Fruit fly (Drosophila melanogaster) whole organism, wandering third instar larva: ENCODE measurements around the gene CG14506.

Experiments
- Abd-B ChIP-seq: fragments of >200 bp; optimal IDR thresholded peaks from 2 replicates; lab custom pipeline; 2017; ENCODE audit warnings: missing biosample characterization, missing genetic modification characterization
- CG32264 ChIP-seq: fragments of 200-800 bp; sonication (Bioruptor generic); optimal IDR thresholded peaks from 2 replicates; lab custom pipeline; 2016; ENCODE audit warnings: missing biosample characterization, missing genetic modification characterization
- CG9705 ChIP-seq: fragments of 200-800 bp; sonication (Bioruptor generic); optimal IDR thresholded peaks from 2 replicates; lab custom pipeline; 2018; ENCODE audit warnings: missing biosample characterization, mild to moderate bottlenecking, missing genetic modification characterization
- CrebA ChIP-seq: fragments of 200-800 bp; sonication (Bioruptor generic); optimal IDR thresholded peaks from 2 replicates; lab custom pipeline; 2016; ENCODE audit warnings: missing biosample characterization, mild to moderate bottlenecking, missing genetic modification characterization, borderline replicate concordance
- Dfd ChIP-seq: fragments of >200 bp; optimal IDR thresholded peaks from 2 replicates; lab custom pipeline; 2017; ENCODE audit warnings: missing biosample characterization, missing genetic modification characterization
- Dif ChIP-seq: fragments of 200-275, 200-300 bp; sonication (Bioruptor generic); optimal IDR thresholded peaks from 2 replicates; lab custom pipeline; 2018; ENCODE audit warnings: missing biosample characterization, missing genetic modification characterization; ENCODE audit not compliant: partially characterized antibody
- GATAd ChIP-seq: sonication (Bioruptor generic); optimal IDR thresholded peaks from 2 replicates; lab custom pipeline; 2016; ENCODE audit warnings: missing biosample characterization, missing genetic modification characterization
- HLH106 ChIP-seq: fragments of 200-800 bp; optimal IDR thresholded peaks from 3 replicates; lab custom pipeline; 2019; ENCODE audit warnings: missing biosample characterization, mild to moderate bottlenecking, missing genetic modification characterization, moderate library complexity
- Hnf4 ChIP-seq: fragments of 200-800 bp; sonication (Bioruptor generic); optimal IDR thresholded peaks from 2 replicates; lab custom pipeline; 2016; ENCODE audit warnings: missing biosample characterization, mild to moderate bottlenecking, missing genetic modification characterization
- Hr78 ChIP-seq: fragments of >200 bp; optimal IDR thresholded peaks from 2 replicates; lab custom pipeline; 2017; ENCODE audit warnings: missing biosample characterization, missing genetic modification characterization
- Hr83 ChIP-seq: fragments of 200-300 bp; sonication (Bioruptor generic); optimal IDR thresholded peaks from 2 replicates; lab custom pipeline; 2016; ENCODE audit warnings: missing biosample characterization, mild to moderate bottlenecking, missing genetic modification characterization, moderate library complexity; ENCODE audit not compliant: poor library complexity, severe bottlenecking
- Jra ChIP-seq: sonication (Bioruptor generic); optimal IDR thresholded peaks from 2 replicates; lab custom pipeline; 2016; ENCODE audit warnings: missing biosample characterization, missing genetic modification characterization
- Mio ChIP-seq: sonication (Bioruptor generic); optimal IDR thresholded peaks from 2 replicates; lab custom pipeline; 2016; ENCODE audit warnings: missing biosample characterization, missing genetic modification characterization
- Myc ChIP-seq: fragments of >200 bp; optimal IDR thresholded peaks from 2 replicates; lab custom pipeline; 2017
- N ChIP-seq: fragments of >200 bp; optimal IDR thresholded peaks from 2 replicates; lab custom pipeline; 2018; ENCODE audit warnings: missing biosample characterization, missing external identifiers, missing genetic modification characterization
- OdsH ChIP-seq: fragments of 200-800 bp; sonication (Bioruptor generic); optimal IDR thresholded peaks from 2 replicates; lab custom pipeline; 2016; ENCODE audit warnings: missing biosample characterization, mild to moderate bottlenecking, missing genetic modification characterization
- Rel ChIP-seq, 2 experiments: fragments of 200-800 bp; sonication (Bioruptor generic) in 1 of 2; optimal IDR thresholded peaks; 2 replicates in 1 of 2; 3 replicates in 1 of 2; lab custom pipeline; 2016 to 2019; ENCODE audit warnings: mild to moderate bottlenecking in 2 of 2, missing biosample characterization in 2 of 2, missing genetic modification characterization in 2 of 2, moderate library complexity in 1 of 2
- Sp1 ChIP-seq: fragments of 200-800 bp; sonication (Bioruptor generic); optimal IDR thresholded peaks from 3 replicates; lab custom pipeline; 2019; ENCODE audit warnings: missing biosample characterization, mild to moderate bottlenecking, missing genetic modification characterization, moderate library complexity
- Vsx2 ChIP-seq: fragments of 200-300, 225-300 bp; sonication (Bioruptor generic); optimal IDR thresholded peaks from 2 replicates; lab custom pipeline; 2018; ENCODE audit warnings: missing biosample characterization, missing genetic modification characterization; ENCODE audit not compliant: partially characterized antibody
- br ChIP-seq: fragments of 200-800 bp; sonication (Bioruptor generic); optimal IDR thresholded peaks from 2 replicates; lab custom pipeline; 2016; ENCODE audit warnings: missing biosample characterization, missing genetic modification characterization
- brk ChIP-seq: fragments of 200-800 bp; sonication (Bioruptor generic); optimal IDR thresholded peaks from 2 replicates; lab custom pipeline; 2016; ENCODE audit warnings: missing biosample characterization, mild to moderate bottlenecking, missing genetic modification characterization
- dl ChIP-seq, 2 experiments: fragments of 175-275, 200-275 bp in 1 of 2; fragments of 200-275 bp in 1 of 2; sonication (Bioruptor generic); optimal IDR thresholded peaks; lab custom pipeline; 2018; ENCODE audit warnings: mild to moderate bottlenecking in 2 of 2, missing biosample characterization in 2 of 2, missing genetic modification characterization in 2 of 2, moderate library complexity in 2 of 2; ENCODE audit not compliant: partially characterized antibody in 2 of 2, insufficient read depth in 1 of 2
- dmrt93B ChIP-seq: fragments of 200-800 bp; sonication (Bioruptor generic); optimal IDR thresholded peaks from 2 replicates; lab custom pipeline; 2018; ENCODE audit warnings: missing biosample characterization, mild to moderate bottlenecking, missing genetic modification characterization
- dsf ChIP-seq: sonication (Bioruptor generic); optimal IDR thresholded peaks from 2 replicates; lab custom pipeline; 2016; ENCODE audit warnings: missing biosample characterization, missing genetic modification characterization, borderline replicate concordance
- ey ChIP-seq: fragments of 200-800 bp; sonication (Bioruptor generic); optimal IDR thresholded peaks from 2 replicates; lab custom pipeline; 2016; ENCODE audit warnings: missing biosample characterization, missing genetic modification characterization
- foxo ChIP-seq, 2 experiments: fragments of 200-800 bp; sonication (Bioruptor generic); optimal IDR thresholded peaks; 2 replicates in 1 of 2; 3 replicates in 1 of 2; lab custom pipeline; 2016 to 2017; ENCODE audit warnings: missing biosample characterization in 2 of 2, missing genetic modification characterization in 2 of 2
- fru ChIP-seq: fragments of 200-800 bp; sonication (Bioruptor generic); optimal IDR thresholded peaks from 3 replicates; lab custom pipeline; 2016; ENCODE audit warnings: missing biosample characterization, mild to moderate bottlenecking, missing genetic modification characterization
- h ChIP-seq: fragments of 200-800 bp; sonication (Bioruptor generic); optimal IDR thresholded peaks from 3 replicates; lab custom pipeline; 2016; ENCODE audit warnings: missing biosample characterization, mild to moderate bottlenecking, missing genetic modification characterization
- jim ChIP-seq: fragments of 175-275, 200-325 bp; sonication (Bioruptor generic); optimal IDR thresholded peaks from 2 replicates; lab custom pipeline; 2016; ENCODE audit warnings: missing biosample characterization, mild to moderate bottlenecking, missing genetic modification characterization
- lola ChIP-seq: fragments of >200 bp; optimal IDR thresholded peaks from 2 replicates; lab custom pipeline; 2017; ENCODE audit warnings: missing biosample characterization, missing genetic modification characterization
- pan ChIP-seq: fragments of >200 bp; optimal IDR thresholded peaks from 2 replicates; lab custom pipeline; 2017
- psq ChIP-seq: fragments of 200-800 bp; sonication (Bioruptor generic); optimal IDR thresholded peaks from 3 replicates; lab custom pipeline; 2017; ENCODE audit warnings: missing biosample characterization, mild to moderate bottlenecking, missing genetic modification characterization, moderate library complexity
- rgr ChIP-seq: fragments of 200-800 bp; sonication (Bioruptor generic); optimal IDR thresholded peaks from 3 replicates; lab custom pipeline; 2016; ENCODE audit warnings: missing biosample characterization, mild to moderate bottlenecking, missing genetic modification characterization
- sage ChIP-seq: fragments of 200-800 bp; sonication (Bioruptor generic); optimal IDR thresholded peaks from 2 replicates; lab custom pipeline; 2016; ENCODE audit warnings: missing biosample characterization, mild to moderate bottlenecking, missing genetic modification characterization
- sv ChIP-seq: fragments of 200-800 bp; sonication (Bioruptor generic); optimal IDR thresholded peaks from 3 replicates; lab custom pipeline; 2016; ENCODE audit warnings: missing biosample characterization, missing genetic modification characterization
- tai ChIP-seq: sonication (Bioruptor generic); optimal IDR thresholded peaks from 2 replicates; lab custom pipeline; 2016; ENCODE audit warnings: missing biosample characterization, missing genetic modification characterization
- usp ChIP-seq: fragments of >200 bp; optimal IDR thresholded peaks from 2 replicates; lab custom pipeline; 2017; ENCODE audit warnings: missing biosample characterization, missing genetic modification characterization
- woc ChIP-seq: sonication (Bioruptor generic); optimal IDR thresholded peaks from 2 replicates; lab custom pipeline; 2016; ENCODE audit warnings: missing biosample characterization, mild to moderate bottlenecking, missing genetic modification characterization

Gene CG14506

DNA sequence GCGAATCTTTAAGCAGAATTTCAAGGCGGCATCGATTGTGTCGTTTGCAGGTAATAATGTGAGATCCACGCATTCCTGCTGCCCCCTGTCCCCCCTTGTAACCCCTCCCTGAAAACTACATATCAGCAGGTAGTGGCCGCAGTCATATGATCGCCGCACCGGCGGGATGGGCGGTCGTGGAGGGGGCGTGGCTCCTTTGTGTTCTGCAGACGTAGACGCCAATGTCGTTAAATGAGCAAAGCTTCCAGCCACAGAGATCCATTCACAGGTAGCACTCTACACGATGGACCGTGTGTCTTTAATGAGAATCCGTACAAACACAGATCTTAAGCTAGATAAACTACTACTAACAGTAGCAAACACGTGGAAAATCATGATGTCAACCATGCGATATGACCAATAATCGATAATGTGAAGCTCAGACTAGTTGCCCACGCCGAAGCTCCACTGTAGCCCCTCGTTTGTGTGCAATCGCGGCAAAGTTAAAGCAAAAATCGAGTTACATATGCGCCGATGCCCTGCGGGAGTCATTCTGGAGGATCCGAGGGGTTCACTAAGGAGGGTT is 40.9 kb downstream of the CG14506 start, which contains the start of gene CG45544 (continued):
- no peak for TF ChIP-seq usp (GFP tag; lab: Kevin White, UChicago)
- TF ChIP-seq foxo (GFP tag; optimal IDR thresholded peaks at IDR 0.05; lab: Kevin White, UChicago), result peak; percentile 88 to 98
- TF ChIP-seq brk (GFP tag; lab: Kevin White, UChicago), result peak; percentile 79
- peak; percentile 89 for TF ChIP-seq dmrt93B (GFP tag; lab: Kevin White, UChicago)
- TF ChIP-seq Mio, result peak; percentile 69
- peak; percentile 86 for TF ChIP-seq tai (GFP tag; lab: Kevin White, UChicago)
- TF ChIP-seq dl (GFP tag; optimal IDR thresholded peaks at IDR 0.05; lab: Kevin White, UChicago; ENCODE audit: insufficient read depth in 1 of 2, partially characterized antibody in 2 of 2), result no peak
- TF ChIP-seq lola, result no peak
- peak; percentile 98 for TF ChIP-seq woc
- TF ChIP-seq Dfd (GFP tag; lab: Kevin White, UChicago), result no peak

DNA sequence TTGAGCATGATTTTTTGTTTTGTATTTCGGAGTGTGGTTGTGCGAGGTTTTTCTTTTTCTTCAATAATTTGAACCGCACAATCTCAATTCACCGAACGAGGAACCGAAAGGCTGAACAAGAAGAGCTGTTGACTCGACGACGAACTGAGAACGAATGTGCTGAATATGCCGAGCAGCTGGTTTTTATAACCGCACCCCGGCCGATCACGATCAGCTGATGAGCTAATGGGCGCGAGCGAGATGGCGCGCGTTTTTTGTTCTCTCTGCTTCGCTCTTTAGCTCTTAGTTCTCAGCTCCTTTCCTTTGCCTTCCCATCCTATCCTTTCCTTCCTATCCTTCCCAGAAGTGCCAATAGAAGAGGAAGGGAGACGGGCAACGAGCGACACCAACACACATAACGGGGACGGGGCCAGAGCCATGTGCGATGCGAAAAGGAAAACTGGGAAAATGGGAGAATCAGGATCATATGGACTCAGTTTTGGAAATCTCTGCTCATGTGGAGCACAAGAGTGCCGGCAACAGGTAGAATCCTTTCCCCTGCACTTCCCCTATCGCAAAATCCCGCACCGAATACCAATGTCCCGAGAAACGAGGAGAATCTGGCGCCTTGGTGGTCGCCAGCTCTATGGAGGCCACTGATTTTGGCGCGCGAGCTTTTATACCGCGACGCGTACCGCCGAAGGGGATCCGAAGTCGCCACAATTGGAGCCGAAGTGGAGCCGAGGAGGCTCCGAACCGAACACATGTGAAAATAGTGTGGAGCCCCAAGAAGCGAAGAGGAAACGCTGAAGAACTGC is 41.6 kb downstream of the CG14506 start, which contains the start of gene stg:
Gene stg (minus strand): TSS at position 635 of the 797 bp plus-strand sequence.
- no peak for TF ChIP-seq Myc
- TF ChIP-seq psq, result peak; percentile 83
- TF ChIP-seq usp (GFP tag; lab: Kevin White, UChicago), result no peak
- no peak for TF ChIP-seq GATAd
- TF ChIP-seq N (GFP tag; lab: Kevin White, UChicago), result no peak
- TF ChIP-seq HLH106 (tag; lab: Kevin White, UChicago), result no peak
- TF ChIP-seq brk (GFP tag; lab: Kevin White, UChicago), result no peak
- no peak for TF ChIP-seq h
- TF ChIP-seq Vsx2 (GFP tag; lab: Kevin White, UChicago), result peak; percentile 41
- no peak for TF ChIP-seq woc
- TF ChIP-seq Sp1 (GFP tag; lab: Kevin White, UChicago), result no peak
- no peak for TF ChIP-seq foxo (GFP tag; optimal IDR thresholded peaks at IDR 0.05; lab: Kevin White, UChicago)
- TF ChIP-seq pan (lab: Kevin White, UChicago), result no peak
- TF ChIP-seq ey, result no peak
- TF ChIP-seq Dif (GFP tag; lab: Kevin White, UChicago), result peak; percentile 39
- TF ChIP-seq, all 38 proteins: peak for 3

DNA sequence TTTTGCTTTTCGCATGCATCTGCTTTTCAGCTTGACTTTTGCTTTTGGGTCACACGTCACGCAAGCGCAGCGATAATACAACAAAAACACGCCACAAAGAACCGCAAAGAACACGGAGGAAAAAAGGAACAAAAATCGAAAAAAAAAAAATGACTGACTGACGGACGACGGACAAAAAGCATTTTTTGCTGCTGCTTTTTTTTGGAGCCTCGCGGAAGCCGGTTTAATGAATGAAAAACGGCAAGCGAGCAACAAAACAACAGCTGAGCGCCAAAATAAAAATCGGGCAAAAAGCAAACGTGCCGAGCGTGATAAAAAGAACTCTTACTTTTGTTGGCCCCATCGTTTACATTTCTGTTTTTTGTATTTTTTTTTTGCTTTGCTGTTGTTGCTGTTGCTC is 42.6 kb downstream of the CG14506 start:
- TF ChIP-seq dmrt93B (GFP tag; lab: Kevin White, UChicago), result no peak
- TF ChIP-seq dl (GFP tag; optimal IDR thresholded peaks at IDR 0.05; lab: Kevin White, UChicago; ENCODE audit: insufficient read depth in 1 of 2, partially characterized antibody in 2 of 2), result no peak
- peak; percentile 76 for TF ChIP-seq Sp1 (GFP tag; lab: Kevin White, UChicago)
- no peak for TF ChIP-seq dsf (GFP tag; lab: Kevin White, UChicago)
- no peak for TF ChIP-seq foxo (GFP tag; optimal IDR thresholded peaks at IDR 0.05; lab: Kevin White, UChicago)
- TF ChIP-seq lola, result no peak
- peak; percentile 17 for TF ChIP-seq woc
- TF ChIP-seq sv (GFP tag; lab: Kevin White, UChicago), result no peak
- peak; percentile 14 for TF ChIP-seq jim (GFP tag; lab: Kevin White, UChicago)
- no peak for TF ChIP-seq Dfd (GFP tag; lab: Kevin White, UChicago)
- TF ChIP-seq h, result no peak
- TF ChIP-seq GATAd, result no peak
- no peak for TF ChIP-seq Hr78 (GFP tag; lab: Kevin White, UChicago)
- TF ChIP-seq Mio, result no peak
- peak; percentile 23 for TF ChIP-seq CG9705 (GFP tag; lab: Kevin White, UChicago)
- TF ChIP-seq Hnf4 (GFP tag; lab: Kevin White, UChicago), result no peak
- TF ChIP-seq usp (GFP tag; lab: Kevin White, UChicago), result no peak
- no peak for TF ChIP-seq Myc
- TF ChIP-seq rgr (GFP tag; lab: Kevin White, UChicago), result no peak
- TF ChIP-seq N (GFP tag; lab: Kevin White, UChicago), result no peak
- peak; percentile 51 for TF ChIP-seq sage (GFP tag; lab: Kevin White, UChicago)
- TF ChIP-seq CrebA, result no peak
- TF ChIP-seq tai (GFP tag; lab: Kevin White, UChicago), result no peak
- TF ChIP-seq Abd-B (GFP tag; lab: Kevin White, UChicago), result no peak
- no peak for TF ChIP-seq pan (lab: Kevin White, UChicago)
- TF ChIP-seq br, result no peak
- TF ChIP-seq OdsH, result no peak
- no peak for TF ChIP-seq Dif (GFP tag; lab: Kevin White, UChicago)
- TF ChIP-seq Vsx2 (GFP tag; lab: Kevin White, UChicago), result no peak
- TF ChIP-seq Rel (GFP tag; optimal IDR thresholded peaks at IDR 0.05; lab: Kevin White, UChicago), result peak; percentile 64
- TF ChIP-seq Rel (tag; optimal IDR thresholded peaks at IDR 0.05; lab: Kevin White, UChicago), result peak; percentile 12
- TF ChIP-seq CG32264 (GFP tag; lab: Kevin White, UChicago), result peak; percentile 2
- TF ChIP-seq ey, result no peak
- no peak for TF ChIP-seq Hr83
- TF ChIP-seq brk (GFP tag; lab: Kevin White, UChicago), result no peak
- TF ChIP-seq psq, result peak; percentile 63
- no peak for TF ChIP-seq HLH106 (tag; lab: Kevin White, UChicago)
- no peak for TF ChIP-seq fru (GFP tag; lab: Kevin White, UChicago)
- no peak for TF ChIP-seq Jra (GFP tag; lab: Kevin White, UChicago)
